Fruit fly (Drosophila melanogaster): ENCODE data around the gene sstn.
A peak's percentile ranks its signal among the peaks of the same experiment; 100 is the strongest.

Gene sstn

DNA sequence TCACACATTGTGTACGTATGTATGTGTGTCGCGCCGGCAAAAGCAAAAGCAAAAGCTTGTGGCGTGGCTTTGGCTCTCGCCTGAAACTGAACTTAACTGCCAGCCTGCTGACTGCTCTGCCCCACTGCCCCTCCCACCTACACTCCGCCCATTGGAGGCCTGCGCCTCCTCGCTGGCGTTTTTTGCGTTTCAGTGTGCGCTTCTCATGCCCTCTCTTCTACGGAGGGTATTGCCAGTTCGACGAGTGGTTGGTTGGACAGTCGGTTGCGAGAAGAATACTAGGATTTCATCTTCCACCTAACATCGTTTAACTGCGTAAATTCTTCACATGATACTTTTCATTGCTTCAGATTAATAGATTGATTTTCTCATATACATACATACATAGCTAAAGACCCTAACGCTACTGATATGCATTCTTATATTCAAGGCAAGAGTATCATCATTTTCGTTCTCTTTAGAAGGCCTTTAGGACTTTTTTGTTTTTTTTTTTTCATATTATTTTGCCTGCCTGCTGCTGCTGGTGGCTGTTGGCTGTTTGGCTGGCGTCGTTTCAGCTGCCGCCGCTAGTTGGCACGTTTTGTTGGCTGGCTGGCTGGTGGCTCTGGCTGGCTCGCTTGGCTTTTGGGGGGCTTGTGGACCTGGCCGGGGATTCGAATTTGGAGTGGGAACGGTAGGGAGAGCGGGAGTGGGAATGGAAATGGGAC lies 10.5 kb upstream of the sstn start (continued):
- TF ChIP-seq gem (tag; optimal IDR thresholded peaks at IDR 0.05) (peak; percentile 71), NfI (GFP tag; optimal IDR thresholded peaks at IDR 0.05) (peak; percentile 67), org-1 (GFP tag; optimal IDR thresholded peaks at IDR 0.05) (peak; percentile 48), CG2875 (GFP tag; optimal IDR thresholded peaks at IDR 0.05) (no peak), CG2889 (GFP tag; IDR thresholded peaks at IDR 0.05) (0 out of 3 replicates have a peak, but pooled peaks have one; percentile 7), kah (GFP tag; optimal IDR thresholded peaks at IDR 0.05) (no peak), CG6689 (GFP tag; IDR thresholded peaks at IDR 0.05) (peak; percentile 53), CG14710 (tag; optimal IDR thresholded peaks at IDR 0.05) (peak; percentile 4), ap (GFP tag; IDR thresholded peaks at IDR 0.05) (peak; percentile 28; the same call in 1 of the 2 replicates), CG2712 (tag; optimal IDR thresholded peaks at IDR 0.05) (peak; percentile 56), Eip74EF (GFP tag; optimal IDR thresholded peaks at IDR 0.05) (no peak), esg (GFP tag; conservative IDR thresholded peaks at IDR 0.05) (peak; percentile 56), CG14441 (GFP tag; IDR thresholded peaks at IDR 0.05) (peak; percentile 61), Max (GFP tag; optimal IDR thresholded peaks at IDR 0.05) (no peak), zfh2 (GFP tag; optimal IDR thresholded peaks at IDR 0.05) (peak; percentile 62), Xbp1 (GFP tag; optimal IDR thresholded peaks at IDR 0.05) (peak; percentile 56), Stat92E (GFP tag; optimal IDR thresholded peaks at IDR 0.05) (no peak), CG12219 (GFP tag; optimal IDR thresholded peaks at IDR 0.05) (peak; percentile 33), Bteb2 (GFP tag; optimal IDR thresholded peaks at IDR 0.05) (peak; percentile 43), CG9727 (GFP tag; optimal IDR thresholded peaks at IDR 0.05) (peak; percentile 56), gcm (GFP tag; optimal IDR thresholded peaks at IDR 0.05) (peak; percentile 6), CG10543 (GFP tag; optimal IDR thresholded peaks at IDR 0.05) (peak; percentile 39), chn (GFP tag; optimal IDR thresholded peaks at IDR 0.05) (peak; percentile 44), ash1 (GFP tag; optimal IDR thresholded peaks at IDR 0.05) (no peak), CG10267 (tag; optimal IDR thresholded peaks at IDR 0.05) (peak; percentile 20), CG6765 (GFP tag; optimal IDR thresholded peaks at IDR 0.05) (no peak), Meics (GFP tag; optimal IDR thresholded peaks at IDR 0.05) (peak; percentile 54), Dp (GFP tag; optimal IDR thresholded peaks at IDR 0.05) (no peak), CG7372 (GFP tag; IDR thresholded peaks at IDR 0.05) (peak; percentile 43; the same call in 1 of the 2 replicates), bowl (GFP tag; IDR thresholded peaks at IDR 0.05) (no peak), CG16779 (GFP tag; IDR thresholded peaks at IDR 0.05) (0 out of 2 replicates have a peak, but pooled peaks have one; percentile 29), CG8089 (GFP tag; optimal IDR thresholded peaks at IDR 0.05) (peak; percentile 8), CG2202 (tag; optimal IDR thresholded peaks at IDR 0.05) (no peak), NFAT (GFP tag; IDR thresholded peaks at IDR 0.05) (no peak), Atf3 (GFP tag; optimal IDR thresholded peaks at IDR 0.05) (no peak), Abd-B (GFP tag; optimal IDR thresholded peaks at IDR 0.05) (peak; percentile 26), CG9609 (GFP tag; optimal IDR thresholded peaks at IDR 0.05) (peak; percentile 51), cato (GFP tag; optimal IDR thresholded peaks at IDR 0.05; ENCODE audit: borderline replicate concordance) (peak; percentile 0), Dip3 (GFP tag; optimal IDR thresholded peaks at IDR 0.05) (peak; percentile 38), CG14667 (GFP tag; IDR thresholded peaks at IDR 0.05) (no peak; the same call in 1 of the 2 replicates), ttk (GFP tag; IDR thresholded peaks at IDR 0.05) (no peak), odd (GFP tag; optimal IDR thresholded peaks at IDR 0.05) (no peak), insv (GFP tag; optimal IDR thresholded peaks at IDR 0.05) (no peak), CG6175 (GFP tag; IDR thresholded peaks at IDR 0.05) (no peak; the same call in none of the 3 replicates), CG33557 (GFP tag; optimal IDR thresholded peaks at IDR 0.05) (no peak), CG10366 (GFP tag; IDR thresholded peaks at IDR 0.05) (peak; percentile 47; the same call in 1 of the 2 replicates), Fer1 (GFP tag; optimal IDR thresholded peaks at IDR 0.05) (peak; percentile 38), nerfin-1 (tag; optimal IDR thresholded peaks at IDR 0.05) (no peak), CG7357 (GFP tag; IDR thresholded peaks at IDR 0.05) (peak; percentile 14; the same call in 1 of the 3 replicates)
